Worm (Caenorhabditis elegans) whole organism, midembryonic: Measurements from ENCODE around the gene srlf-9.

Experiments
- T22C8.4 ChIP-seq: fragments of 200-800 bp; sonication (Bioruptor generic); IDR thresholded peaks from 2 replicates; pipeline ENCODE4 v1.3.6; 2022; ENCODE audit warnings: missing genetic modification characterization, missing compliant biosample characterization
- cog-1 ChIP-seq: sonication (generic microtip); optimal IDR thresholded peaks from 2 replicates; lab custom pipeline; 2016; ENCODE audit warnings: missing genetic modification characterization, missing compliant biosample characterization
- flt-1 ChIP-seq: fragments of 200-800 bp; sonication (Bioruptor generic); IDR thresholded peaks from 2 replicates; pipeline ENCODE4 v1.3.6; 2022; ENCODE audit warnings: missing genetic modification characterization, missing compliant biosample characterization
- klf-2 ChIP-seq: fragments of 200-800 bp; sonication (Bioruptor generic); conservative IDR thresholded peaks from 2 replicates; pipeline ENCODE4 v1.3.6; 2022; ENCODE audit warnings: missing genetic modification reagents, missing genetic modification characterization, missing compliant biosample characterization
- ref-1 ChIP-seq: fragments of 200-800 bp; sonication (Bioruptor generic); conservative IDR thresholded peaks from 2 replicates; pipeline ENCODE4 v1.3.6; 2022; ENCODE audit warnings: missing genetic modification reagents, missing genetic modification characterization, missing compliant biosample characterization

- no peak for TF ChIP-seq flt-1
- TF ChIP-seq ref-1, result no peak
- TF ChIP-seq klf-2 (GFP tag; lab: Robert Waterston, UW), result no peak
- no peak for TF ChIP-seq T22C8.4 (GFP tag; lab: Robert Waterston, UW)
- TF ChIP-seq cog-1 (tag; lab: Kevin White, UChicago), result no peak
Observed at ce11 chrIII:13395262-13395661, 6.3 kb downstream of the srlf-9 start, which contains the start of gene F11F1.1.
